Fruit fly (Drosophila melanogaster) whole organism, embryonic: ENCODE measurements around the gene CG5235.

Experiments
- Abd-B ChIP-seq: fragments of 200-800 bp; sonication (Bioruptor generic); optimal IDR thresholded peaks from 2 replicates; lab custom pipeline; 2018; ENCODE audit warnings: missing biosample characterization, mild to moderate bottlenecking, missing genetic modification characterization, moderate library complexity
- Adf1 ChIP-seq: fragments of 200-800 bp; sonication (Bioruptor generic); IDR thresholded peaks from 2 replicates; pipeline ENCODE4 v1.3.6; 2022; ENCODE audit warnings: missing biosample characterization, missing genetic modification characterization
- BEAF-32 ChIP-seq: fragments of 200-800 bp; sonication (Bioruptor generic); optimal IDR thresholded peaks from 3 replicates; lab custom pipeline; 2017; ENCODE audit warnings: missing biosample characterization, missing genetic modification characterization, mild to moderate bottlenecking, moderate library complexity, missing genetic modification reagents
- CG10431 ChIP-seq: fragments of 200-800 bp; sonication (Bioruptor generic); optimal IDR thresholded peaks from 3 replicates; lab custom pipeline; 2018; ENCODE audit warnings: missing biosample characterization, mild to moderate bottlenecking, missing genetic modification characterization
- CG11560 ChIP-seq: fragments of 200-800 bp; sonication (Bioruptor generic); IDR thresholded peaks from 3 replicates; pipeline ENCODE4 v1.3.6; 2022; ENCODE audit warnings: missing biosample characterization, missing genetic modification characterization
- CG12942 ChIP-seq: fragments of 200-800 bp; sonication (Bioruptor generic); optimal IDR thresholded peaks from 3 replicates; lab custom pipeline; 2016; ENCODE audit warnings: missing biosample characterization, missing genetic modification characterization
- CG15269 ChIP-seq: fragments of 200-800 bp; sonication (Bioruptor generic); optimal IDR thresholded peaks from 2 replicates; lab custom pipeline; 2018; ENCODE audit warnings: missing biosample characterization, mild to moderate bottlenecking, missing genetic modification characterization, moderate library complexity
- CG17328 ChIP-seq: fragments of 200-800 bp; sonication (Bioruptor generic); IDR thresholded peaks from 2 replicates; pipeline ENCODE4 v1.3.6; 2022; ENCODE audit warnings: missing biosample characterization, missing genetic modification characterization
- CG17385 ChIP-seq: fragments of 200-800 bp; sonication (Bioruptor generic); optimal IDR thresholded peaks from 3 replicates; lab custom pipeline; 2018; ENCODE audit warnings: missing biosample characterization, mild to moderate bottlenecking, missing genetic modification characterization
- CG30403 ChIP-seq: fragments of 200-800 bp; sonication (Bioruptor generic); optimal IDR thresholded peaks from 3 replicates; lab custom pipeline; 2016; ENCODE audit warnings: missing biosample characterization, missing genetic modification characterization
- CG3163 ChIP-seq: fragments of 200-800 bp; sonication (Bioruptor generic); optimal IDR thresholded peaks from 3 replicates; lab custom pipeline; 2016; ENCODE audit warnings: missing biosample characterization, missing genetic modification characterization
- CG3838 ChIP-seq: fragments of 200-800 bp; sonication (Bioruptor generic); optimal IDR thresholded peaks from 3 replicates; lab custom pipeline; 2016; ENCODE audit warnings: missing biosample characterization, missing genetic modification characterization
- CG3995 ChIP-seq: fragments of 200-800 bp; sonication (Bioruptor generic); optimal IDR thresholded peaks from 3 replicates; lab custom pipeline; 2016; ENCODE audit warnings: missing biosample characterization, missing genetic modification characterization
- CG6272 ChIP-seq: fragments of 200-800 bp; sonication (Bioruptor generic); IDR thresholded peaks from 2 replicates; pipeline ENCODE4 v1.3.6; 2022; ENCODE audit warnings: missing biosample characterization, missing genetic modification characterization
- CG6654 ChIP-seq: fragments of 200-800 bp; sonication (Bioruptor generic); optimal IDR thresholded peaks from 2 replicates; lab custom pipeline; 2017; ENCODE audit warnings: missing biosample characterization, mild to moderate bottlenecking, missing genetic modification characterization
- CG8478 ChIP-seq: fragments of >200 bp; optimal IDR thresholded peaks from 2 replicates; lab custom pipeline; 2018
- CHES-1-like ChIP-seq: fragments of 200-800 bp; sonication (Bioruptor generic); optimal IDR thresholded peaks from 2 replicates; lab custom pipeline; 2016; ENCODE audit warnings: missing biosample characterization, missing genetic modification characterization
- Dfd ChIP-seq, 2 experiments: fragments of >200 bp; optimal IDR thresholded peaks; 2 replicates each; lab custom pipeline; 2017; ENCODE audit warnings: missing biosample characterization in 2 of 2, missing genetic modification characterization in 2 of 2
- Dip2 ChIP-seq: fragments of 200-800 bp; sonication (Bioruptor generic); IDR thresholded peaks from 2 replicates; pipeline ENCODE4 v1.3.6; 2022; ENCODE audit warnings: missing biosample characterization, missing genetic modification characterization
- Dip3 ChIP-seq: fragments of 200-800 bp; sonication (Bioruptor generic); optimal IDR thresholded peaks from 3 replicates; lab custom pipeline; 2016; ENCODE audit warnings: missing biosample characterization, missing genetic modification characterization
- ERR ChIP-seq: fragments of 200-800 bp; sonication (Bioruptor generic); optimal IDR thresholded peaks from 2 replicates; lab custom pipeline; 2016; ENCODE audit warnings: missing biosample characterization, missing genetic modification characterization
- Elba2 ChIP-seq: fragments of 200-800 bp; sonication (Bioruptor generic); optimal IDR thresholded peaks from 3 replicates; lab custom pipeline; 2016; ENCODE audit warnings: missing biosample characterization, missing genetic modification characterization
- Fer2 ChIP-seq: fragments of 200-800 bp; sonication (Bioruptor generic); optimal IDR thresholded peaks from 2 replicates; lab custom pipeline; 2018; ENCODE audit warnings: missing biosample characterization, mild to moderate bottlenecking, missing genetic modification characterization, moderate library complexity
- H2.0 ChIP-seq: fragments of 200-800 bp; sonication (Bioruptor generic); IDR thresholded peaks from 2 replicates; pipeline ENCODE4 v1.3.6; 2022; ENCODE audit warnings: missing biosample characterization, missing genetic modification characterization
- Hand ChIP-seq: fragments of 200-800 bp; sonication (Bioruptor generic); optimal IDR thresholded peaks from 2 replicates; lab custom pipeline; 2017; ENCODE audit warnings: mild to moderate bottlenecking, missing biosample characterization, missing genetic modification reagents, missing genetic modification characterization
- Optix ChIP-seq: fragments of 200-800 bp; sonication (Bioruptor generic); IDR thresholded peaks from 3 replicates; pipeline ENCODE4 v1.3.6; 2022; ENCODE audit warnings: missing biosample characterization, missing genetic modification characterization
- Side ChIP-seq: fragments of 200-800 bp; sonication (Bioruptor generic); optimal IDR thresholded peaks from 2 replicates; lab custom pipeline; 2016; ENCODE audit warnings: missing biosample characterization, missing genetic modification characterization
- Sox100B ChIP-seq: fragments of 200-800 bp; sonication (Bioruptor generic); optimal IDR thresholded peaks from 3 replicates; lab custom pipeline; 2018; ENCODE audit warnings: missing biosample characterization, mild to moderate bottlenecking, missing genetic modification characterization
- Sry-β ChIP-seq: fragments of 200-800 bp; sonication (Bioruptor generic); optimal IDR thresholded peaks from 2 replicates; lab custom pipeline; 2018; ENCODE audit warnings: missing biosample characterization, mild to moderate bottlenecking, missing genetic modification characterization, moderate library complexity
- Trl ChIP-seq, 3 experiments: fragments of >200 bp in 2 of 3; fragments of 200-800 bp in 1 of 3; sonication (Bioruptor generic) in 1 of 3; optimal IDR thresholded peaks; 2 replicates in 1 of 3; 3 replicates in 2 of 3; lab custom pipeline; 2016 to 2017; ENCODE audit warnings: missing biosample characterization in 1 of 3, missing genetic modification characterization in 1 of 3
- Vsx1 ChIP-seq: fragments of 200-800 bp; sonication (Bioruptor generic); optimal IDR thresholded peaks from 2 replicates; lab custom pipeline; 2017; ENCODE audit warnings: missing biosample characterization, mild to moderate bottlenecking, missing genetic modification characterization, missing genetic modification reagents
- Xbp1 ChIP-seq: fragments of 200-800 bp; sonication (Bioruptor generic); optimal IDR thresholded peaks from 3 replicates; lab custom pipeline; 2016; ENCODE audit warnings: missing biosample characterization, mild to moderate bottlenecking, missing genetic modification characterization
- ase ChIP-seq: fragments of 200-800 bp; sonication (Bioruptor generic); IDR thresholded peaks from 3 replicates; pipeline ENCODE4 v1.3.6; 2022; ENCODE audit warnings: missing biosample characterization, missing genetic modification characterization
- bbx ChIP-seq: fragments of 200-800 bp; sonication (Bioruptor generic); IDR thresholded peaks from 2 replicates; pipeline ENCODE4 v1.3.6; 2022; ENCODE audit warnings: missing biosample characterization, missing genetic modification characterization; ENCODE audit not compliant: partially characterized antibody
- chm ChIP-seq: fragments of 200-800 bp; sonication (Bioruptor generic); IDR thresholded peaks from 2 replicates; pipeline ENCODE4 v1.3.6; 2022; ENCODE audit warnings: missing biosample characterization, missing genetic modification characterization
- da ChIP-seq: fragments of 200-800 bp; sonication (Bioruptor generic); optimal IDR thresholded peaks from 2 replicates; lab custom pipeline; 2016; ENCODE audit warnings: missing biosample characterization, missing genetic modification characterization
- en ChIP-seq: fragments of 200-800 bp; sonication (Bioruptor generic); optimal IDR thresholded peaks from 2 replicates; lab custom pipeline; 2016; ENCODE audit warnings: missing biosample characterization, missing genetic modification characterization
- fu2 ChIP-seq: fragments of 200-800 bp; sonication (Bioruptor generic); optimal IDR thresholded peaks from 2 replicates; lab custom pipeline; 2016; ENCODE audit warnings: missing biosample characterization, missing genetic modification characterization
- grn ChIP-seq: fragments of 200-800 bp; sonication (Bioruptor generic); optimal IDR thresholded peaks from 3 replicates; lab custom pipeline; 2017; ENCODE audit warnings: missing biosample characterization, missing genetic modification characterization
- mld ChIP-seq: fragments of 200-800 bp; sonication (Bioruptor generic); IDR thresholded peaks from 3 replicates; pipeline ENCODE4 v1.3.6; 2022; ENCODE audit warnings: missing biosample characterization, missing genetic modification characterization; ENCODE audit not compliant: partially characterized antibody
- onecut ChIP-seq: fragments of 200-800 bp; sonication (Bioruptor generic); IDR thresholded peaks from 2 replicates; pipeline ENCODE4 v1.3.6; 2022; ENCODE audit warnings: missing biosample characterization, missing genetic modification characterization
- peb ChIP-seq: fragments of 200-800 bp; sonication (Bioruptor generic); IDR thresholded peaks from 2 replicates; pipeline ENCODE4 v1.3.6; 2022; ENCODE audit warnings: missing biosample characterization, missing genetic modification characterization
- rib ChIP-seq: fragments of 200-800 bp; sonication (Bioruptor generic); IDR thresholded peaks from 2 replicates; pipeline ENCODE4 v1.3.6; 2022; ENCODE audit warnings: missing biosample characterization, missing genetic modification characterization
- row ChIP-seq: fragments of 200-800 bp; sonication (Bioruptor generic); IDR thresholded peaks from 3 replicates; pipeline ENCODE4 v1.3.6; 2022; ENCODE audit warnings: missing biosample characterization, missing genetic modification characterization
- so ChIP-seq: fragments of 200-800 bp; sonication (Bioruptor generic); IDR thresholded peaks from 3 replicates; pipeline ENCODE4 v1.3.6; 2022; ENCODE audit warnings: missing biosample characterization, missing genetic modification characterization
- tio ChIP-seq: fragments of 200-800 bp; sonication (Bioruptor generic); optimal IDR thresholded peaks from 2 replicates; lab custom pipeline; 2017; ENCODE audit warnings: missing biosample characterization, missing genetic modification characterization, inconsistent platforms
- tna ChIP-seq: fragments of 200-800 bp; sonication (Bioruptor generic); IDR thresholded peaks from 2 replicates; pipeline ENCODE4 v1.3.6; 2022; ENCODE audit warnings: missing biosample characterization, missing genetic modification characterization; ENCODE audit not compliant: partially characterized antibody
- trh ChIP-seq: fragments of 200-800 bp; sonication (Bioruptor generic); optimal IDR thresholded peaks from 2 replicates; lab custom pipeline; 2016; ENCODE audit warnings: missing biosample characterization, missing genetic modification characterization
- wdn ChIP-seq: fragments of 200-800 bp; sonication (Bioruptor generic); IDR thresholded peaks from 2 replicates; pipeline ENCODE4 v1.3.6; 2022; ENCODE audit warnings: missing biosample characterization, missing genetic modification characterization
- yki ChIP-seq: fragments of >200 bp; optimal IDR thresholded peaks from 3 replicates; lab custom pipeline; 2018
- zfh1 ChIP-seq: fragments of 200-800 bp; sonication (Bioruptor generic); IDR thresholded peaks from 3 replicates; pipeline ENCODE4 v1.3.6; 2022; ENCODE audit warnings: missing biosample characterization, missing genetic modification characterization

The CG5235 gene

dm6 chr3L:16052145-16053025 lies 37.8 kb downstream of the CG5235 start (continued):
- TF ChIP-seq BEAF-32 (GFP tag; lab: Kevin White, UChicago) (no peak), CG15269 (no peak), Vsx1 (GFP tag; lab: Kevin White, UChicago) (peak; percentile 26), Sox100B (GFP tag; lab: Kevin White, UChicago) (no peak), trh (no peak), CG3163 (GFP tag; lab: Kevin White, UChicago) (no peak), tna (GFP tag; lab: Robert Waterston, UW) (no peak), CG11560 (tag; lab: Robert Waterston, UW) (no peak), en (no peak), Xbp1 (GFP tag; lab: Kevin White, UChicago) (no peak), grn (GFP tag; lab: Kevin White, UChicago) (no peak), CG3995 (no peak), tio (GFP tag; lab: Kevin White, UChicago) (no peak), Dfd (GFP tag; optimal IDR thresholded peaks at IDR 0.05; lab: Kevin White, UChicago) (peak; percentile 4 to 96), CHES-1-like (GFP tag; lab: Kevin White, UChicago) (no peak), rib (GFP tag; lab: Robert Waterston, UW) (no peak), Adf1 (peak; percentile 46; the same call in 1 of the 2 replicates), chm (no peak; the same call in 1 of the 2 replicates), yki (peak; percentile 84), CG17385 (GFP tag; lab: Kevin White, UChicago) (peak; percentile 87), onecut (GFP tag; lab: Robert Waterston, UW) (no peak; the same call in none of the 2 replicates), Trl (optimal IDR thresholded peaks at IDR 0.05; lab: Kevin White, UChicago) (peak; percentile 88 to 99), Trl (GFP tag; optimal IDR thresholded peaks at IDR 0.05; lab: Kevin White, UChicago) (peak; percentile 37), CG6272 (GFP tag; lab: Robert Waterston, UW) (no peak), wdn (GFP tag; lab: Robert Waterston, UW) (no peak), mld (GFP tag; lab: Robert Waterston, UW) (no peak), row (GFP tag; lab: Robert Waterston, UW) (no peak), Hand (GFP tag; lab: Kevin White, UChicago) (peak; percentile 17), CG17328 (no peak), da (GFP tag; lab: Kevin White, UChicago) (no peak), so (GFP tag; lab: Robert Waterston, UW) (no peak), CG10431 (no peak), peb (GFP tag; lab: Robert Waterston, UW) (no peak), Dip2 (GFP tag; lab: Robert Waterston, UW) (no peak), Abd-B (GFP tag; lab: Kevin White, UChicago) (no peak), Sry-β (no peak), Optix (GFP tag; lab: Robert Waterston, UW) (no peak), ase (GFP tag; lab: Robert Waterston, UW) (no peak), CG6654 (GFP tag; lab: Kevin White, UChicago) (no peak), CG8478 (lab: Kevin White, UChicago) (peak; percentile 99), bbx (GFP tag; lab: Robert Waterston, UW) (0 out of 2 replicates have a peak, but pooled peaks have one; percentile 10), ERR (GFP tag; lab: Kevin White, UChicago) (no peak), CG12942 (GFP tag; lab: Kevin White, UChicago) (no peak), H2.0 (GFP tag; lab: Robert Waterston, UW) (no peak), Fer2 (tag; lab: Kevin White, UChicago) (no peak), CG30403 (GFP tag; lab: Kevin White, UChicago) (no peak), zfh1 (GFP tag; lab: Robert Waterston, UW) (no peak), Side (GFP tag; lab: Kevin White, UChicago) (no peak), Dip3 (GFP tag; lab: Kevin White, UChicago) (no peak), Elba2 (GFP tag; lab: Kevin White, UChicago) (peak; percentile 28), fu2 (no peak), CG3838 (GFP tag; lab: Kevin White, UChicago) (no peak)
